Fruit fly (Drosophila melanogaster) whole organism, embryonic: ENCODE results near the gene CG33172.

ENCODE experiments used
- BtbVII ChIP-seq: fragments of 200-800 bp; sonication (Bioruptor generic); optimal IDR thresholded peaks from 3 replicates; lab custom pipeline; 2017; ENCODE audit warnings: missing biosample characterization, mild to moderate bottlenecking, missing genetic modification characterization
- CG10274 ChIP-seq: fragments of 200-800 bp; sonication (Bioruptor generic); optimal IDR thresholded peaks from 3 replicates; lab custom pipeline; 2017; ENCODE audit warnings: missing biosample characterization, mild to moderate bottlenecking, missing genetic modification characterization
- CG10959 ChIP-seq: fragments of 200-800 bp; sonication (Bioruptor generic); IDR thresholded peaks from 2 replicates; pipeline ENCODE4 v1.3.6; 2022; ENCODE audit warnings: missing biosample characterization, missing genetic modification characterization
- CG11723 ChIP-seq: fragments of 200-800 bp; sonication (Bioruptor generic); optimal IDR thresholded peaks from 2 replicates; lab custom pipeline; 2017; ENCODE audit warnings: missing biosample characterization, mild to moderate bottlenecking, missing genetic modification characterization
- CG12155 ChIP-seq: fragments of 200-800 bp; sonication (Bioruptor generic); optimal IDR thresholded peaks from 3 replicates; lab custom pipeline; 2016; ENCODE audit warnings: missing biosample characterization, missing genetic modification characterization
- CG12744 ChIP-seq: fragments of 200-800 bp; sonication (Bioruptor generic); optimal IDR thresholded peaks from 2 replicates; lab custom pipeline; 2016; ENCODE audit warnings: missing biosample characterization, missing genetic modification characterization
- CG13624 ChIP-seq: fragments of 200-800 bp; sonication (Bioruptor generic); optimal IDR thresholded peaks from 2 replicates; lab custom pipeline; 2016; ENCODE audit warnings: missing biosample characterization, missing genetic modification characterization
- CG15601 ChIP-seq: fragments of 200-800 bp; sonication (Bioruptor generic); optimal IDR thresholded peaks from 3 replicates; lab custom pipeline; 2019; ENCODE audit warnings: missing biosample characterization, mild to moderate bottlenecking, missing genetic modification characterization, moderate library complexity
- CG18619 ChIP-seq: fragments of 200-800 bp; sonication (Bioruptor generic); optimal IDR thresholded peaks from 3 replicates; lab custom pipeline; 2017; ENCODE audit warnings: missing biosample characterization, mild to moderate bottlenecking, missing genetic modification characterization
- CG30020 ChIP-seq: fragments of 200-800 bp; optimal IDR thresholded peaks from 2 replicates; lab custom pipeline; 2019; ENCODE audit warnings: missing biosample characterization, mild to moderate bottlenecking, missing genetic modification characterization, moderate library complexity
- CG31224 ChIP-seq: fragments of 200-800 bp; sonication (Bioruptor generic); IDR thresholded peaks from 2 replicates; pipeline ENCODE4 v1.3.6; 2022; ENCODE audit warnings: missing biosample characterization, missing genetic modification characterization
- CG32767 ChIP-seq: fragments of 200-800 bp; sonication (Bioruptor generic); IDR thresholded peaks from 2 replicates; pipeline ENCODE4 v1.3.6; 2022; ENCODE audit warnings: missing biosample characterization, missing genetic modification characterization
- CG32772 ChIP-seq: fragments of 200-800 bp; sonication (Bioruptor generic); IDR thresholded peaks from 2 replicates; pipeline ENCODE4 v1.3.6; 2022; ENCODE audit warnings: missing biosample characterization, missing genetic modification characterization
- CG3838 ChIP-seq: fragments of 200-800 bp; sonication (Bioruptor generic); optimal IDR thresholded peaks from 3 replicates; lab custom pipeline; 2016; ENCODE audit warnings: missing biosample characterization, missing genetic modification characterization
- CG4617 ChIP-seq: fragments of 200-800 bp; sonication (Bioruptor generic); optimal IDR thresholded peaks from 3 replicates; lab custom pipeline; 2016; ENCODE audit warnings: missing biosample characterization, missing genetic modification characterization, borderline replicate concordance
- CG5180 ChIP-seq: fragments of 200-800 bp; sonication (Bioruptor generic); optimal IDR thresholded peaks from 3 replicates; lab custom pipeline; 2017; ENCODE audit warnings: missing biosample characterization, missing genetic modification characterization, mild to moderate bottlenecking, moderate library complexity, missing genetic modification reagents
- CG7372 ChIP-seq: fragments of 200-800 bp; sonication (Bioruptor generic); IDR thresholded peaks from 2 replicates; pipeline ENCODE4 v1.3.6; 2022; ENCODE audit warnings: missing biosample characterization, missing genetic modification characterization
- CG9932 ChIP-seq: fragments of 200-800 bp; sonication (Bioruptor generic); IDR thresholded peaks from 2 replicates; pipeline ENCODE4 v1.3.6; 2022; ENCODE audit warnings: missing biosample characterization, missing genetic modification characterization
- Camta ChIP-seq: fragments of 200-800 bp; sonication (Bioruptor generic); optimal IDR thresholded peaks from 2 replicates; lab custom pipeline; 2016; ENCODE audit warnings: missing biosample characterization, missing genetic modification characterization
- Chrac-16 ChIP-seq: fragments of 200-800 bp; sonication (Bioruptor generic); optimal IDR thresholded peaks from 3 replicates; lab custom pipeline; 2016; ENCODE audit warnings: missing biosample characterization, missing genetic modification characterization
- Dfd ChIP-seq, 2 experiments: fragments of >200 bp; optimal IDR thresholded peaks; 2 replicates each; lab custom pipeline; 2017; ENCODE audit warnings: missing biosample characterization in 2 of 2, missing genetic modification characterization in 2 of 2
- GATAe ChIP-seq: fragments of 200-800 bp; sonication (Bioruptor generic); conservative IDR thresholded peaks from 2 replicates; pipeline ENCODE4 v1.3.6; 2022; ENCODE audit warnings: missing biosample characterization, missing genetic modification characterization
- Gsc ChIP-seq: fragments of 200-800 bp; sonication (Bioruptor generic); IDR thresholded peaks from 2 replicates; pipeline ENCODE4 v1.3.6; 2022; ENCODE audit warnings: missing biosample characterization, missing genetic modification characterization
- Hr3 ChIP-seq: fragments of 200-800 bp; sonication (Bioruptor generic); optimal IDR thresholded peaks from 3 replicates; lab custom pipeline; 2016; ENCODE audit warnings: missing biosample characterization, missing genetic modification characterization
- Lpt ChIP-seq: fragments of >200 bp; optimal IDR thresholded peaks from 2 replicates; lab custom pipeline; 2018; ENCODE audit warnings: missing biosample characterization, missing genetic modification characterization
- Mes4 ChIP-seq: fragments of 200-800 bp; sonication (Bioruptor generic); optimal IDR thresholded peaks from 2 replicates; lab custom pipeline; 2016; ENCODE audit warnings: missing biosample characterization, missing genetic modification characterization
- Mrtf ChIP-seq: fragments of 200-800 bp; sonication (Bioruptor generic); IDR thresholded peaks from 3 replicates; pipeline ENCODE4 v1.3.6; 2022; ENCODE audit warnings: missing biosample characterization, missing genetic modification characterization
- Myb ChIP-seq: fragments of 200-800 bp; sonication (Bioruptor generic); optimal IDR thresholded peaks from 2 replicates; lab custom pipeline; 2016; ENCODE audit warnings: missing biosample characterization, missing genetic modification characterization
- NC2β ChIP-seq: fragments of 200-800 bp; sonication (Bioruptor generic); optimal IDR thresholded peaks from 2 replicates; lab custom pipeline; 2016; ENCODE audit warnings: missing biosample characterization, missing genetic modification characterization
- Stat92E ChIP-seq, 3 experiments: fragments of >200 bp in 2 of 3; fragments of 200-800 bp in 1 of 3; sonication (Bioruptor generic) in 1 of 3; optimal IDR thresholded peaks; 2 replicates each; lab custom pipeline; 2017 to 2019; ENCODE audit warnings: missing biosample characterization in 3 of 3, missing genetic modification characterization in 3 of 3, mild to moderate bottlenecking in 1 of 3, moderate library complexity in 1 of 3
- Vsx1 ChIP-seq: fragments of 200-800 bp; sonication (Bioruptor generic); optimal IDR thresholded peaks from 2 replicates; lab custom pipeline; 2017; ENCODE audit warnings: missing biosample characterization, mild to moderate bottlenecking, missing genetic modification characterization, missing genetic modification reagents
- ara ChIP-seq: fragments of 200-800 bp; sonication (Bioruptor generic); IDR thresholded peaks from 2 replicates; pipeline ENCODE4 v1.3.6; 2022; ENCODE audit warnings: missing biosample characterization, missing genetic modification characterization
- bigmax ChIP-seq: fragments of 200-800 bp; sonication (Bioruptor generic); optimal IDR thresholded peaks from 2 replicates; lab custom pipeline; 2018; ENCODE audit warnings: missing biosample characterization, mild to moderate bottlenecking, missing genetic modification characterization
- crc ChIP-seq: fragments of 200-800 bp; sonication (Bioruptor generic); optimal IDR thresholded peaks from 2 replicates; lab custom pipeline; 2016; ENCODE audit warnings: missing biosample characterization, missing genetic modification characterization
- disco-r ChIP-seq: fragments of 200-800 bp; sonication (Bioruptor generic); optimal IDR thresholded peaks from 2 replicates; lab custom pipeline; 2016; ENCODE audit warnings: missing biosample characterization, missing genetic modification characterization
- dm ChIP-seq: fragments of 200-800 bp; sonication (Bioruptor generic); optimal IDR thresholded peaks from 3 replicates; lab custom pipeline; 2016; ENCODE audit warnings: missing biosample characterization, missing genetic modification characterization
- ems ChIP-seq: fragments of 200-800 bp; sonication (Bioruptor generic); optimal IDR thresholded peaks from 3 replicates; lab custom pipeline; 2016; ENCODE audit warnings: missing biosample characterization, missing genetic modification characterization
- eve ChIP-seq, 2 experiments: fragments of >200 bp; optimal IDR thresholded peaks; 2 replicates each; lab custom pipeline; 2017; ENCODE audit warnings: missing biosample characterization in 2 of 2, missing genetic modification characterization in 2 of 2
- kay ChIP-seq: fragments of 200-800 bp; sonication (Bioruptor generic); optimal IDR thresholded peaks from 2 replicates; lab custom pipeline; 2016; ENCODE audit warnings: missing biosample characterization, missing genetic modification characterization
- luna ChIP-seq: fragments of 200-800 bp; sonication (Bioruptor generic); optimal IDR thresholded peaks from 2 replicates; lab custom pipeline; 2016; ENCODE audit warnings: missing biosample characterization, missing genetic modification characterization
- odd ChIP-seq: fragments of 200-800 bp; sonication (Bioruptor generic); optimal IDR thresholded peaks from 2 replicates; lab custom pipeline; 2017; ENCODE audit warnings: missing biosample characterization, mild to moderate bottlenecking, missing genetic modification characterization
- repo ChIP-seq: fragments of 200-800 bp; sonication (Bioruptor generic); optimal IDR thresholded peaks from 2 replicates; lab custom pipeline; 2016; ENCODE audit warnings: missing biosample characterization, missing genetic modification characterization
- row ChIP-seq: fragments of 200-800 bp; sonication (Bioruptor generic); IDR thresholded peaks from 3 replicates; pipeline ENCODE4 v1.3.6; 2022; ENCODE audit warnings: missing biosample characterization, missing genetic modification characterization
- run ChIP-seq: fragments of 200-800 bp; sonication (Bioruptor generic); optimal IDR thresholded peaks from 3 replicates; lab custom pipeline; 2018; ENCODE audit warnings: missing biosample characterization, mild to moderate bottlenecking, missing genetic modification characterization
- seq ChIP-seq: fragments of 200-800 bp; sonication (Bioruptor generic); IDR thresholded peaks from 2 replicates; pipeline ENCODE4 v1.3.6; 2022; ENCODE audit warnings: missing biosample characterization, missing genetic modification characterization
- tgo ChIP-seq: fragments of 200-800 bp; sonication (Bioruptor generic); IDR thresholded peaks from 3 replicates; pipeline ENCODE4 v1.3.6; 2022; ENCODE audit warnings: missing biosample characterization, missing genetic modification characterization
- tin ChIP-seq: fragments of 200-800 bp; sonication (Bioruptor generic); optimal IDR thresholded peaks from 3 replicates; lab custom pipeline; 2016; ENCODE audit warnings: missing biosample characterization, missing genetic modification characterization
- tna ChIP-seq: fragments of 200-800 bp; sonication (Bioruptor generic); IDR thresholded peaks from 2 replicates; pipeline ENCODE4 v1.3.6; 2022; ENCODE audit warnings: missing biosample characterization, missing genetic modification characterization; ENCODE audit not compliant: partially characterized antibody
- zen2 ChIP-seq: fragments of 200-800 bp; sonication (Bioruptor generic); IDR thresholded peaks from 3 replicates; pipeline ENCODE4 v1.3.6; 2022; ENCODE audit warnings: missing biosample characterization, missing genetic modification characterization; ENCODE audit not compliant: partially characterized antibody
- zfh2 ChIP-seq: fragments of 200-800 bp; sonication (Bioruptor generic); optimal IDR thresholded peaks from 2 replicates; lab custom pipeline; 2016; ENCODE audit warnings: missing biosample characterization, missing genetic modification characterization

Gene CG33172

dm6 chrX:15740288-15740726 is 29.2 kb upstream of the CG33172 start (continued):
- TF ChIP-seq eve (GFP tag; optimal IDR thresholded peaks at IDR 0.05; lab: Kevin White, UChicago) (no peak), CG5180 (GFP tag; lab: Kevin White, UChicago) (no peak), Myb (peak; percentile 16), ara (GFP tag; lab: Robert Waterston, UW) (peak; percentile 53; the same call in 1 of the 2 replicates), CG31224 (peak; percentile 65), CG11723 (GFP tag; lab: Kevin White, UChicago) (no peak), kay (GFP tag; lab: Kevin White, UChicago) (peak; percentile 68), bigmax (GFP tag; lab: Kevin White, UChicago) (peak; percentile 21), CG18619 (peak; percentile 76), Lpt (GFP tag; lab: Kevin White, UChicago) (no peak), CG4617 (GFP tag; lab: Kevin White, UChicago) (no peak), GATAe (GFP tag; lab: Robert Waterston, UW) (peak; percentile 97), CG30020 (no peak), tna (GFP tag; lab: Robert Waterston, UW) (no peak), Mrtf (GFP tag; lab: Robert Waterston, UW) (peak; percentile 61; the same call in 1 of the 3 replicates), CG10274 (peak; percentile 36), CG3838 (GFP tag; lab: Kevin White, UChicago) (peak; percentile 6), CG32767 (GFP tag; lab: Robert Waterston, UW) (no peak), zen2 (GFP tag; lab: Robert Waterston, UW) (no peak), disco-r (GFP tag; lab: Kevin White, UChicago) (no peak), tgo (GFP tag; lab: Robert Waterston, UW) (peak; percentile 72), Dfd (GFP tag; optimal IDR thresholded peaks at IDR 0.05; lab: Kevin White, UChicago) (no peak), Chrac-16 (GFP tag; lab: Kevin White, UChicago) (peak; percentile 63), Stat92E (GFP tag; optimal IDR thresholded peaks at IDR 0.05; lab: Kevin White, UChicago) (no peak), Gsc (GFP tag; lab: Robert Waterston, UW) (0 out of 2 replicates have a peak, but pooled peaks have one; percentile 30), zfh2 (peak; percentile 58), CG32772 (GFP tag; lab: Robert Waterston, UW) (peak; percentile 69), tin (peak; percentile 49), run (tag; lab: Kevin White, UChicago) (no peak), seq (GFP tag; lab: Robert Waterston, UW) (peak; percentile 65), CG7372 (GFP tag; lab: Robert Waterston, UW) (peak; percentile 57; the same call in 1 of the 2 replicates), ems (peak; percentile 66), crc (GFP tag; lab: Kevin White, UChicago) (peak; percentile 22), CG12155 (peak; percentile 41), CG13624 (GFP tag; lab: Kevin White, UChicago) (peak; percentile 40), NC2β (GFP tag; lab: Kevin White, UChicago) (peak; percentile 45)

dm6 chrX:15740881-15741280 is 28.6 kb upstream of the CG33172 start:
- TF ChIP-seq luna (GFP tag; lab: Kevin White, UChicago): no peak
- TF ChIP-seq Hr3 (GFP tag; lab: Kevin White, UChicago): no peak
- TF ChIP-seq BtbVII (GFP tag; lab: Kevin White, UChicago): peak; percentile 3
- no peak for TF ChIP-seq CG15601 (tag; lab: Kevin White, UChicago)
- 0 out of 2 replicates have a peak, but pooled peaks have one; percentile 28 for TF ChIP-seq CG9932 (GFP tag; lab: Robert Waterston, UW)
- TF ChIP-seq odd: no peak
- no peak for TF ChIP-seq repo
- TF ChIP-seq row (GFP tag; lab: Robert Waterston, UW): peak; percentile 24; the same call in 2 of the 3 replicates
- TF ChIP-seq dm: no peak
- no peak for TF ChIP-seq CG10959
- TF ChIP-seq Camta (GFP tag; lab: Kevin White, UChicago): no peak
- no peak for TF ChIP-seq Vsx1 (GFP tag; lab: Kevin White, UChicago)
- no peak for TF ChIP-seq Mes4 (GFP tag; lab: Kevin White, UChicago)
- TF ChIP-seq CG12744: no peak
- TF ChIP-seq tna (GFP tag; lab: Robert Waterston, UW): no peak
- TF ChIP-seq, all 482 proteins: peak for 3
